Comparison of ENCODE assay signal across 3 worm cellular contexts in the genomic region with DNA sequence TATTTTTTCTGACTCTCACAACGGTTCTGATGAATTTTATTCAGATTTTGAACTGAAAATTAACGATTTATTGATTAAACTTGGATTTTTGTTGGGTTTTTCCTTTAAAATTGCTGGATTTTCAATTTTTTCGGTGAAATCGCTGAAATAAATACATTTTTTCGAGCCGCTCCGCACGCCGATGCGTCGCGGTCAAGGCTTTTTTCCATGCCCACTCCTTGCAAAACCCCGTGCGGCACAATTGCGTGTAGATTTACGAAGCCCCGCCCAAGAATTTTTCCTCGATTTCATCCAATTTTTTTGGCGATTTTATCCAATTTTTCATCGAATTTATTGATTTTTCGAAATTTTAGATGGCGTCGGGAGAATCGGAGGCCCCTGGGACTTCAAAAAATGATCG.
A peak's percentile ranks its signal among the peaks of the same experiment; 100 is the strongest.
TF ChIP-seq lines count a peak whose summit lies in the region.

gtsf-1 (plus strand) TSS at position 354 of the 400 bp plus-strand sequence.

TF ChIP-seq in whole organism, L1 larva, 84 proteins besides CTCF, POLR2A, EP300 and RAD21 (continued from another document and continues in another):
- TF ChIP-seq hlh-17 (GFP tag; optimal IDR thresholded peaks at IDR 0.05; lab: Kevin White, UChicago; ENCODE audit: borderline replicate concordance) (no peak), fos-1 (tag; optimal IDR thresholded peaks at IDR 0.05; lab: Kevin White, UChicago) (peak; percentile 40), dsc-1 (tag; optimal IDR thresholded peaks at IDR 0.05; lab: Kevin White, UChicago) (peak; percentile 69), snpc-4 (tag; optimal IDR thresholded peaks at IDR 0.05; lab: Kevin White, UChicago) (no peak), fkh-4 (tag; optimal IDR thresholded peaks at IDR 0.05; lab: Kevin White, UChicago; ENCODE audit: borderline replicate concordance) (no peak), unc-130 (tag; optimal IDR thresholded peaks at IDR 0.05; lab: Kevin White, UChicago) (peak; percentile 82), nhr-84 (tag; optimal IDR thresholded peaks at IDR 0.05; lab: Kevin White, UChicago) (no peak), xbp-1 (tag; optimal IDR thresholded peaks at IDR 0.05; lab: Kevin White, UChicago) (peak; percentile 74), mdl-1 (tag; optimal IDR thresholded peaks at IDR 0.05; lab: Kevin White, UChicago) (peak in 1 of 2 experiments; percentile 7), alr-1 (tag; optimal IDR thresholded peaks at IDR 0.05; lab: Kevin White, UChicago; ENCODE audit: borderline replicate concordance) (no peak), sup-37 (GFP tag; optimal IDR thresholded peaks at IDR 0.05; lab: Kevin White, UChicago) (no peak), ceh-8 (GFP tag; optimal IDR thresholded peaks at IDR 0.05; lab: Kevin White, UChicago) (no peak), ztf-11 (tag; optimal IDR thresholded peaks at IDR 0.05; lab: Kevin White, UChicago) (peak in 1 of 2 experiments; percentile 44), ztf-4 (tag; optimal IDR thresholded peaks at IDR 0.05; lab: Kevin White, UChicago) (no peak), blmp-1 (tag; optimal IDR thresholded peaks at IDR 0.05; lab: Kevin White, UChicago) (peak; percentile 49), lin-39 (tag; optimal IDR thresholded peaks at IDR 0.05; lab: Kevin White, UChicago) (peak; percentile 55), mep-1 (tag; optimal IDR thresholded peaks at IDR 0.05; lab: Kevin White, UChicago) (peak; percentile 51), ceh-63 (GFP tag; optimal IDR thresholded peaks at IDR 0.05; lab: Kevin White, UChicago) (no peak), aha-1 (tag; optimal IDR thresholded peaks at IDR 0.05; lab: Kevin White, UChicago) (no peak), pag-3 (tag; optimal IDR thresholded peaks at IDR 0.05; lab: Kevin White, UChicago; ENCODE audit: borderline replicate concordance, insufficient read depth) (no peak), C34B4.2 (tag; optimal IDR thresholded peaks at IDR 0.05; lab: Kevin White, UChicago) (no peak), grh-1 (GFP tag; IDR thresholded peaks at IDR 0.05; lab: Robert Waterston, UW) (peak; percentile 39; the same call in 1 of the 2 replicates), unc-98 (GFP tag; IDR thresholded peaks at IDR 0.05; lab: Robert Waterston, UW) (no peak), C04F5.9 (tag; optimal IDR thresholded peaks at IDR 0.05; lab: Kevin White, UChicago) (no peak), nhr-77 (tag; optimal IDR thresholded peaks at IDR 0.05; lab: Kevin White, UChicago) (peak; percentile 47), irx-1 (tag; optimal IDR thresholded peaks at IDR 0.05; lab: Kevin White, UChicago) (peak; percentile 48), pax-3 (tag; optimal IDR thresholded peaks at IDR 0.05; lab: Kevin White, UChicago) (peak; percentile 46), elt-3 (tag; optimal IDR thresholded peaks at IDR 0.05; lab: Kevin White, UChicago) (peak in 1 of 6 experiments; percentile 7), hlh-4 (tag; optimal IDR thresholded peaks at IDR 0.05; lab: Kevin White, UChicago) (no peak), pqm-1 (tag; optimal IDR thresholded peaks at IDR 0.05; lab: Kevin White, UChicago) (no peak), dpl-1 (GFP tag; optimal IDR thresholded peaks at IDR 0.05; lab: Kevin White, UChicago) (peak; percentile 59 to 77 (median 70)), isw-1 (GFP tag; IDR thresholded peaks at IDR 0.05; lab: Robert Waterston, UW) (peak; percentile 83), lin-15B (tag; optimal IDR thresholded peaks at IDR 0.05; lab: Kevin White, UChicago) (peak; percentile 83), mef-2 (tag; optimal IDR thresholded peaks at IDR 0.05; lab: Kevin White, UChicago) (peak; percentile 57), Y116A8C.19 (tag; optimal IDR thresholded peaks at IDR 0.05; lab: Kevin White, UChicago; ENCODE audit: borderline replicate concordance) (no peak), jun-1 (tag; optimal IDR thresholded peaks at IDR 0.05; lab: Kevin White, UChicago) (peak; percentile 74), skn-1 (tag; optimal IDR thresholded peaks at IDR 0.05; lab: Kevin White, UChicago) (peak; percentile 86), zip-4 (GFP tag; optimal IDR thresholded peaks at IDR 0.05; lab: Kevin White, UChicago) (peak; percentile 1), hpl-2 (GFP tag; optimal IDR thresholded peaks at IDR 0.05; lab: Kevin White, UChicago) (peak; percentile 53), sptf-1 (tag; optimal IDR thresholded peaks at IDR 0.05; lab: Kevin White, UChicago) (no peak), lin-35 (GFP tag; optimal IDR thresholded peaks at IDR 0.05; lab: Kevin White, UChicago) (peak; percentile 74 to 85)

TF ChIP-seq in whole organism, L3 larva, 47 proteins besides CTCF, POLR2A, EP300 and RAD21 (continued from another document):
- peak; percentile 54 for TF ChIP-seq ama-1 (optimal IDR thresholded peaks at IDR 0.05; lab: Kevin White, UChicago)
- peak; percentile 74 for TF ChIP-seq nhr-23 (tag; optimal IDR thresholded peaks at IDR 0.05; lab: Kevin White, UChicago)
- TF ChIP-seq pha-4 (tag; optimal IDR thresholded peaks at IDR 0.05; lab: Kevin White, UChicago), result peak; percentile 79
- TF ChIP-seq nhr-28 (tag; optimal IDR thresholded peaks at IDR 0.05; lab: Kevin White, UChicago), result no peak
- TF ChIP-seq jun-1 (tag; optimal IDR thresholded peaks at IDR 0.05; lab: Kevin White, UChicago), result peak; percentile 47
- no peak for TF ChIP-seq aly-2 (tag; optimal IDR thresholded peaks at IDR 0.05; lab: Kevin White, UChicago)
- no peak for TF ChIP-seq elt-3 (tag; optimal IDR thresholded peaks at IDR 0.05; lab: Kevin White, UChicago)
- TF ChIP-seq lin-15B (tag; optimal IDR thresholded peaks at IDR 0.05; lab: Kevin White, UChicago), result peak; percentile 88
- TF ChIP-seq skn-1 (tag; optimal IDR thresholded peaks at IDR 0.05; lab: Kevin White, UChicago), result peak; percentile 60
- TF ChIP-seq lin-39 (tag; optimal IDR thresholded peaks at IDR 0.05; lab: Kevin White, UChicago), result peak; percentile 90
- no peak for TF ChIP-seq nhr-12 (tag; optimal IDR thresholded peaks at IDR 0.05; lab: Kevin White, UChicago)
- peak; percentile 74 for TF ChIP-seq ceh-28 (tag; optimal IDR thresholded peaks at IDR 0.05; lab: Kevin White, UChicago)
- peak; percentile 23 for TF ChIP-seq pqm-1 (tag; optimal IDR thresholded peaks at IDR 0.05; lab: Kevin White, UChicago)
- no peak for TF ChIP-seq ztf-4 (tag; optimal IDR thresholded peaks at IDR 0.05; lab: Kevin White, UChicago)
- TF ChIP-seq snpc-4 (tag; optimal IDR thresholded peaks at IDR 0.05; lab: Kevin White, UChicago), result peak; percentile 56
- peak; percentile 17 for TF ChIP-seq lsy-12 (tag; optimal IDR thresholded peaks at IDR 0.05; lab: Kevin White, UChicago)
- TF ChIP-seq nhr-43 (tag; optimal IDR thresholded peaks at IDR 0.05; lab: Kevin White, UChicago; ENCODE audit: poor library complexity, severe bottlenecking), result no peak
- peak; percentile 16 for TF ChIP-seq fkh-10 (GFP tag; optimal IDR thresholded peaks at IDR 0.05; lab: Kevin White, UChicago)
TF ChIP-seq in whole organism, L3 larva: peak in this region for 21.

TF ChIP-seq in whole organism, young adult, 124 proteins besides CTCF, POLR2A, EP300 and RAD21 (continued from another document):
- TF ChIP-seq C17E4.6 (GFP tag; IDR thresholded peaks at IDR 0.05; lab: Robert Waterston, UW) (peak; percentile 66; the same call in 1 of the 2 replicates), attf-3 (GFP tag; conservative IDR thresholded peaks at IDR 0.05; lab: Robert Waterston, UW) (0 out of 2 replicates have a peak, but pooled peaks have one; percentile 32), hlh-12 (tag; optimal IDR thresholded peaks at IDR 0.05; lab: Kevin White, UChicago) (no peak), hrde-1 (tag; optimal IDR thresholded peaks at IDR 0.05; lab: Kevin White, UChicago; ENCODE audit: borderline replicate concordance) (peak; percentile 19), Y95B8A.8 (GFP tag; IDR thresholded peaks at IDR 0.05; lab: Robert Waterston, UW) (peak; percentile 65; the same call in 1 of the 2 replicates), ceh-91 (GFP tag; IDR thresholded peaks at IDR 0.05; lab: Robert Waterston, UW) (peak; percentile 47; the same call in 1 of the 2 replicates), tbp1 (GFP tag; optimal IDR thresholded peaks at IDR 0.05; lab: Kevin White, UChicago) (peak; percentile 72), dpff-1 (tag; optimal IDR thresholded peaks at IDR 0.05; lab: Kevin White, UChicago) (peak; percentile 29), snpc-4 (GFP tag; optimal IDR thresholded peaks at IDR 0.05; lab: Kevin White, UChicago) (peak; percentile 75), snpc-4 (tag; optimal IDR thresholded peaks at IDR 0.05; lab: Kevin White, UChicago) (peak; percentile 41 to 94 (median 87)), mes-4 (tag; optimal IDR thresholded peaks at IDR 0.05; lab: Kevin White, UChicago) (no peak), ztf-18 (tag; optimal IDR thresholded peaks at IDR 0.05; lab: Kevin White, UChicago) (peak; percentile 37), C06A6.2 (GFP tag; conservative IDR thresholded peaks at IDR 0.05; lab: Robert Waterston, UW) (peak; percentile 88), F49E8.2 (tag; optimal IDR thresholded peaks at IDR 0.05; lab: Kevin White, UChicago; ENCODE audit: insufficient read depth) (peak; percentile 80), atf-7 (tag; optimal IDR thresholded peaks at IDR 0.05; lab: Kevin White, UChicago) (peak; percentile 23), B0261.1 (tag; optimal IDR thresholded peaks at IDR 0.05; lab: Kevin White, UChicago) (peak; percentile 16), ekl-4 (GFP tag; IDR thresholded peaks at IDR 0.05; lab: Robert Waterston, UW) (peak; percentile 82), chd-7 (tag; optimal IDR thresholded peaks at IDR 0.05; lab: Kevin White, UChicago) (peak; percentile 14), nhr-90 (tag; optimal IDR thresholded peaks at IDR 0.05; lab: Kevin White, UChicago) (peak; percentile 7), T07F8.4 (tag; optimal IDR thresholded peaks at IDR 0.05; lab: Kevin White, UChicago) (no peak), F37B4.10 (GFP tag; IDR thresholded peaks at IDR 0.05; lab: Robert Waterston, UW) (no peak), nfyb-1 (GFP tag; IDR thresholded peaks at IDR 0.05; lab: Robert Waterston, UW) (peak; percentile 83), gei-17 (GFP tag; optimal IDR thresholded peaks at IDR 0.05; lab: Kevin White, UChicago) (no peak), rcor-1 (GFP tag; IDR thresholded peaks at IDR 0.05; lab: Robert Waterston, UW) (peak; percentile 52), attf-6 (GFP tag; IDR thresholded peaks at IDR 0.05; lab: Robert Waterston, UW) (peak; percentile 91), F39B2.1 (GFP tag; IDR thresholded peaks at IDR 0.05; lab: Robert Waterston, UW) (0 out of 2 replicates have a peak, but pooled peaks have one; percentile 61), B0019.2 (GFP tag; conservative IDR thresholded peaks at IDR 0.05; lab: Robert Waterston, UW) (0 out of 2 replicates have a peak, but pooled peaks have one; percentile 39), K11D2.4 (GFP tag; IDR thresholded peaks at IDR 0.05; lab: Robert Waterston, UW) (peak; percentile 47; the same call in 1 of the 2 replicates), pha-4 (tag; optimal IDR thresholded peaks at IDR 0.05; lab: Kevin White, UChicago) (no peak), ZK185.1 (tag; optimal IDR thresholded peaks at IDR 0.05; lab: Kevin White, UChicago; ENCODE audit: poor library complexity, severe bottlenecking) (no peak), egl-44 (GFP tag; IDR thresholded peaks at IDR 0.05; lab: Robert Waterston, UW) (no peak), ztf-26 (tag; optimal IDR thresholded peaks at IDR 0.05; lab: Kevin White, UChicago) (no peak), mxl-1 (tag; optimal IDR thresholded peaks at IDR 0.05; lab: Kevin White, UChicago) (peak; percentile 12), mcd-1 (GFP tag; IDR thresholded peaks at IDR 0.05; lab: Robert Waterston, UW) (peak; percentile 71), mel-28 (tag; optimal IDR thresholded peaks at IDR 0.05; lab: Kevin White, UChicago; ENCODE audit: borderline replicate concordance) (no peak), egl-18 (GFP tag; IDR thresholded peaks at IDR 0.05; lab: Robert Waterston, UW) (no peak), lin-54 (GFP tag; optimal IDR thresholded peaks at IDR 0.05; lab: Kevin White, UChicago) (peak; percentile 65), lir-1 (GFP tag; conservative IDR thresholded peaks at IDR 0.05; lab: Robert Waterston, UW) (no peak), die-1 (tag; optimal IDR thresholded peaks at IDR 0.05; lab: Kevin White, UChicago) (no peak), ceh-27 (GFP tag; optimal IDR thresholded peaks at IDR 0.05; lab: Kevin White, UChicago) (peak; percentile 62), ets-4 (GFP tag; optimal IDR thresholded peaks at IDR 0.05; lab: Kevin White, UChicago) (no peak), nhr-120 (GFP tag; IDR thresholded peaks at IDR 0.05; lab: Robert Waterston, UW) (0 out of 2 replicates have a peak, but pooled peaks have one; percentile 7), D2030.7 (GFP tag; IDR thresholded peaks at IDR 0.05; lab: Robert Waterston, UW) (peak; percentile 64; the same call in 1 of the 2 replicates), B0336.3 (GFP tag; IDR thresholded peaks at IDR 0.05; lab: Robert Waterston, UW) (peak; percentile 87), attf-5 (GFP tag; optimal IDR thresholded peaks at IDR 0.05; lab: Kevin White, UChicago) (peak; percentile 87), snpc-1.3 (tag; optimal IDR thresholded peaks at IDR 0.05; lab: Kevin White, UChicago; ENCODE audit: insufficient read depth) (peak; percentile 68), ztf-28 (GFP tag; IDR thresholded peaks at IDR 0.05; lab: Robert Waterston, UW) (peak; percentile 76; the same call in 1 of the 2 replicates), ztf-6 (GFP tag; IDR thresholded peaks at IDR 0.05; lab: Robert Waterston, UW) (no peak), let-607 (tag; optimal IDR thresholded peaks at IDR 0.05; lab: Kevin White, UChicago) (peak in 1 of 2 experiments; percentile 16), Y53F4B.3 (GFP tag; IDR thresholded peaks at IDR 0.05; lab: Robert Waterston, UW) (no peak), ceh-100 (GFP tag; IDR thresholded peaks at IDR 0.05; lab: Robert Waterston, UW) (peak; percentile 80), Y53G8AR.9 (GFP tag; conservative IDR thresholded peaks at IDR 0.05; lab: Robert Waterston, UW) (peak; percentile 85), F33H1.4 (GFP tag; IDR thresholded peaks at IDR 0.05; lab: Robert Waterston, UW) (peak; percentile 34; the same call in 1 of the 2 replicates), lin-40 (tag; optimal IDR thresholded peaks at IDR 0.05; lab: Kevin White, UChicago) (peak; percentile 66), efl-1 (GFP tag; optimal IDR thresholded peaks at IDR 0.05; lab: Kevin White, UChicago) (peak; percentile 27), madf-10 (tag; optimal IDR thresholded peaks at IDR 0.05; lab: Kevin White, UChicago) (peak; percentile 34), ama-1 (optimal IDR thresholded peaks at IDR 0.05; lab: Kevin White, UChicago) (no peak), ama-1 (GFP tag; optimal IDR thresholded peaks at IDR 0.05; lab: Kevin White, UChicago) (peak in 1 of 2 experiments; percentile 34)
